Fruit fly (Drosophila melanogaster): Measurements from ENCODE around the gene aqz.
A peak's percentile ranks its signal among the peaks of the same experiment; 100 is the strongest.

DNA sequence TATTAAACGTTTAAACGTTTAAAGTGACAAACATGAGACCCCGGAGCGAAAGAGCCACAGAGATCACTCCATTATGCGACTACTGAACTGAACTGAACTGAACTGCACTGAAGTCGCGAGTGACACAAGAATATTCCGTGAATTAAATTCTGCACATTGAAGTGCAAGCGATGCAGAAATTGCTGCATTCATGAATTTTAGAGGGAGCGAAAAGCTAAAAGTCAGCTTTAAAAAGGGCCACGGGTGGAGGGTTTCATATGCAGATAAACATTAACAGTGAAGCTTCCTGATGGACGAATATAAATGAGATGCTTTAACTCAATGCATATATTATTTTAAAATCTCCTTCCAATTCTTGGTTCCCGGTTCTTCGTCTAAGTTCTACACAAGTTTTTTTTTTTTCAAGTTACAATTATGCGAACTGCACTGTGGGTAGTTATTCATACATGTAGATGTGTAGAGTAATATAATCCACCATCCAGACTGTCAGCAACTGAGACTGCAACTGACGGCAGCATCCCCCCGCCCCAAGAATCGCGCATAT lies 26.7 kb upstream of the aqz start:
- TF ChIP-seq CG33017 (tag; optimal IDR thresholded peaks at IDR 0.05) = no peak
- no peak for TF ChIP-seq CG11617 (GFP tag; optimal IDR thresholded peaks at IDR 0.05)
- peak; percentile 45 for TF ChIP-seq CG14711 (tag; optimal IDR thresholded peaks at IDR 0.05)
- no peak for TF ChIP-seq toe (GFP tag; optimal IDR thresholded peaks at IDR 0.05)
- no peak for TF ChIP-seq Crg-1 (GFP tag; optimal IDR thresholded peaks at IDR 0.05)
- TF ChIP-seq ovo (GFP tag; optimal IDR thresholded peaks at IDR 0.05) = no peak
- TF ChIP-seq Mnt (GFP tag; optimal IDR thresholded peaks at IDR 0.05) = no peak
- TF ChIP-seq Hr96 (GFP tag; optimal IDR thresholded peaks at IDR 0.05) = no peak
- TF ChIP-seq kay (GFP tag; ENCODE audit: borderline replicate concordance) = no peak
- no peak for TF ChIP-seq cic (GFP tag; optimal IDR thresholded peaks at IDR 0.05)
- peak; percentile 37 for TF ChIP-seq pad (GFP tag; optimal IDR thresholded peaks at IDR 0.05)

All from whole organism, adult.